Worm (Caenorhabditis elegans) whole organism, L4/young adult: ENCODE data around the gene R02F11.12.

Experiments
- W03F9.2 ChIP-seq: fragments of 150-350 bp; optimal IDR thresholded peaks from 2 replicates; lab custom pipeline; 2014; ENCODE audit warnings: missing biosample characterization, missing genetic modification characterization
- dao-5 ChIP-seq: sonication (generic microtip); optimal IDR thresholded peaks from 2 replicates; lab custom pipeline; 2016; ENCODE audit warnings: missing genotype, missing genetic modification characterization, moderate library complexity, missing compliant biosample characterization
- him-1 ChIP-seq: sonication (generic microtip); optimal IDR thresholded peaks from 2 replicates; lab custom pipeline; 2016; ENCODE audit warnings: missing genotype, missing genetic modification reagents, missing genetic modification characterization, missing compliant biosample characterization

Gene R02F11.12

ce11 chrV:4775140-4775539, 15.3 kb upstream of the R02F11.12 start:
- TF ChIP-seq W03F9.2 (no peak), him-1 (no peak), dao-5 (tag; lab: Kevin White, UChicago) (no peak)

DNA sequence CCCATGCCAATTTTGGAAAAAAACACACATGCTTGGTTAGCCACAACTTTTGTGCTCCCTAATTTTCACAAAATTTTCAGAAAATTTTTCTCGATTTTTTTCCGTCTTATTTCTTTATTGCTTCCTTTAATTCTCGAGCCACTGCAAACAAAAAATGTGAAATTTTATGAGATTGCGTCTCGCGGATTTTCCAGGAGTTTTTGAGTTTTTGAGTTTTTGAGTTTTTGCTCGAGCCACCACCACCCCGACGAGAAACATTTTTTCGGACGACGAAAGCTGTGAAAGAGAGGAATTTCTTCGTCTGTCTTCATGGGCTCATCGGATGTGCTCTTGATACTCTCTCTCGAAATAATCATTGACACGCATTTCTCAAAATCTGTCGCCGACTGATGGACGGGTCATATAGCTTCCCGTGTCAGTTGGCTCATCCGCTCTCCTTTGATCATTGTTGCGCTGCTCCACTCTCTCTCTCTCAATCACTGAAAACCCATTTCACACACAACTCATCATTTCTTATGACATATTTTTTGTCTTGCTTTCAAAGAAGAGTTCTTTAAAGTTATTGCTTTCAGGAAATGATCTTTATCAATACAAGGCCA, 13.0 kb upstream of the R02F11.12 start, which contains the start of gene C18G1.1:
C18G1.1 (plus strand) TSS at position 573 of the 599 bp plus-strand sequence.
- no peak for TF ChIP-seq W03F9.2
- no peak for TF ChIP-seq him-1
- TF ChIP-seq dao-5 (tag; lab: Kevin White, UChicago) = no peak

DNA sequence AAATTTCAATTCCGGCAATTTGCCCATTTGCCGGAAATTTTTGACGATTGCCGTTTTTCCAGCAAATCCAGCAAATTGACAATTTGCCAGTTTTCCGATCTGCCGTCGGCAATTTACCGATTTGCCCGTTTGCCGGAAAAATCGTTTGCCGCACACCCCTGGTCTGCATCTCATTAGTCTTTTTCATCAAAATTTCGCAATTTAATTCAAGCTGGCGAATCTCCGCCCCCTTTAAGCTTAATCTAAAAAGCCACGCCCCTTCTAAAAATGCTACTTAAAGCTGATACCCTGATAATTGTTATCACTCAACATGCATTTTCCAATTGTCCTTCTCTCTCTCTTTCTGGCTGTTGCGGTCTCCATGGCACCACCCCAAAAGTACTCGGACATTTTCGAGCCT, 7.2 kb upstream of the R02F11.12 start, which contains the start of gene Y60C6A.1:
Y60C6A.1 (plus strand) TSS at position 301 of the 400 bp plus-strand sequence.
- TF ChIP-seq W03F9.2 = no peak
- no peak for TF ChIP-seq dao-5 (tag; lab: Kevin White, UChicago)
- no peak for TF ChIP-seq him-1

- TF ChIP-seq W03F9.2 (no peak), dao-5 (tag; lab: Kevin White, UChicago) (no peak), him-1 (no peak)
These were observed 5.1 kb upstream of the R02F11.12 start, which contains the start of the genes Y60C6A.2 and Y60C6A.3 for ce11 chrV:4785333-4785852. Gene Y60C6A.2 (minus strand): TSS chrV:4785433. Gene Y60C6A.3 (plus strand): TSS chrV:4785802.

DNA sequence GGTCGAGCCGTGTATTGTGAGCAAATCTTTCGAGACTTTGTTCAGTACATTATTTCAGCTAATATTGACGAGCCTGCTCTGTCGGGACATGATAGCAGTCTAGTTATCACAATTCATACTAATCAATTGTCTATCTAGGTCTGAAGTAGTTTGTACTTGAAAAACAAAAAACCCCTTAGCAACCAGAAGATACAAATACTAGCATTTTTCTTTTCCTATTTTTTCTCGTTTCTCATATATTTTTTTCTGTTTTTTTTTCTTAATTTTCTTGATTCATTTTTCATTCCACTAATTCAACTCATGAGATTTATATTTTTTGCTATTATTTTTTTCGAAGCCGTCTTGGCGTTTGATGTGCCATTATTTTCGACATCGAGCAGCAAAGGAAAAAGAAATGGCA, 3.3 kb upstream of the R02F11.12 start, which contains the start of gene R02F11.9:
R02F11.9 (plus strand) TSS at position 301 of the 400 bp plus-strand sequence.
- no peak for TF ChIP-seq W03F9.2
- no peak for TF ChIP-seq him-1
- TF ChIP-seq dao-5 (tag; lab: Kevin White, UChicago) = no peak

- no peak for TF ChIP-seq dao-5 (tag; lab: Kevin White, UChicago)
- no peak for TF ChIP-seq W03F9.2
- no peak for TF ChIP-seq him-1
These were observed 2.6 kb upstream of the R02F11.12 start for ce11 chrV:4787836-4788235.

DNA sequence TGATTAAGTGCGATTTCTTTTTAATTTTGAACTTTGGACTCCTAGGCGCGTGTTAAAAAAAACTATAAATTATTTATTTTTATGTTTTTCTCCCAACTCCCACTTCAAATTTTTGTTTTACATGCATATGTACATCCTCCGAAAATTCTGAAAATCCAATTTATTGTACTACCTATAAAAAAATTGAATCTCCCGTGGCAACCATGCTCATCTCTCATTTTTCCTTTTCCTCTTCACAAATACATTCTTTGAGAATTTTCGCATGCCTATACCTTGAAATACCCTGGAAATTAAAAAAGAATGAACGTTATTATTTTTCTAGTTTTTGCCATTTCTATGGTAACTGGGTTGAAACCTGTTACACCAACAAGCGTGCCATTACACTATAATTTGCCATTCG, 1.6 kb upstream of the R02F11.12 start, which contains the start of gene R02F11.10:
R02F11.10 (plus strand) TSS at position 301 of the 400 bp plus-strand sequence.
- TF ChIP-seq dao-5 (tag; lab: Kevin White, UChicago) = no peak
- TF ChIP-seq W03F9.2 = no peak
- TF ChIP-seq him-1 = no peak

- TF ChIP-seq him-1 = no peak
- no peak for TF ChIP-seq dao-5 (tag; lab: Kevin White, UChicago)
- no peak for TF ChIP-seq W03F9.2
These were observed 1.1 kb downstream of the R02F11.12 start, which contains the start of gene R02F11.11 for ce11 chrV:4791569-4791968. Gene R02F11.11 (plus strand): TSS chrV:4791869.

DNA sequence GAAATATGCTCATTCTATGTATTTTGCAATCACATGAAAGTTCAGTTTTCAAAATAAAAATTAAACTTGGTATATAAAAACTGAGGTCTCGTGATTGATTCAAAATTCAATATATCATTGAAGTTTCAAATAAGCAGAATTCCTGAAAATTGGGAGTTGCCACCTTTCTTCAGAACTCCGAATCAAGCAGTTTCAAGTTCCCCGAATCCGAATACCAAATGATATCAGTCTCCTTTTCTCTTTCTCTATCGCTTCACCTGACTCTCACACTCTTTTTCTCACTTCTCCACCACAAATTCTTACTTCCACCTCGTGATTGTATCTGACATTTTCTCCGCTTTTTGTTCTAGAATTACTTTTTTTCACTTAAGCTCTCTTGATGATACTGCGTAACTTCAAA, 3.8 kb downstream of the R02F11.12 start, which contains the start of gene R02F11.2:
R02F11.2 (plus strand) TSS at position 292 of the 400 bp plus-strand sequence.
- TF ChIP-seq him-1 (no peak), W03F9.2 (no peak), dao-5 (tag; lab: Kevin White, UChicago) (no peak)

ce11 chrV:4800794-4801193, 10.3 kb downstream of the R02F11.12 start, which contains the start of gene R02F11.1:
Gene R02F11.1 (plus strand): TSS chrV:4801094.
- TF ChIP-seq him-1 (no peak), W03F9.2 (no peak), dao-5 (tag; lab: Kevin White, UChicago) (no peak)

ce11 chrV:4801943-4802342, 11.5 kb downstream of the R02F11.12 start:
- TF ChIP-seq him-1 (no peak), dao-5 (tag; lab: Kevin White, UChicago) (no peak), W03F9.2 (no peak)

- TF ChIP-seq dao-5 (tag; lab: Kevin White, UChicago) = no peak
- TF ChIP-seq him-1 = no peak
- no peak for TF ChIP-seq W03F9.2
These were observed 15.4 kb downstream of the R02F11.12 start, which contains the start of gene R02F11.3 for ce11 chrV:4805847-4806246. Gene R02F11.3 (minus strand): TSS chrV:4805947.

- TF ChIP-seq W03F9.2 (no peak), him-1 (no peak), dao-5 (tag; lab: Kevin White, UChicago) (no peak)
These were observed 16.4 kb downstream of the R02F11.12 start for ce11 chrV:4806859-4807258.

DNA sequence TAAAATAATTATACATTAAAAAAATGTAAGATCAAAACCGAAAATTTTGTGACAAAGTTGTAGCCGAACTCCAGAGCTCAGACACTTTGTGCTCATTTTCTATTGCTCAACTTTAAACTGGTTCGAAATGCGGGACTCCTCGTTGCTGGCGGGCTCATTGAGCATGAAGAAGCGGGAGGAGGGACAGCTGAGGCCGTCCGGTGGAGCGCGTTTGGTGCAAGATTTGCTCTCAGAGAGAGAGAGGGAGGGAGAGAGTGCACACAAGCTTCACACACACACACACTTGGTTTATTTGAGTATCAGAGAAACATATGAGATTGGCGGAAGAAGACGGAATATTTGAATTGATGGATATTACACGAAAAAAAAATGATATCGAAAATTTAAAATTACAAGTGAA, 20.2 kb downstream of the R02F11.12 start:
- TF ChIP-seq dao-5 (tag; lab: Kevin White, UChicago) (no peak), him-1 (no peak), W03F9.2 (no peak)

DNA sequence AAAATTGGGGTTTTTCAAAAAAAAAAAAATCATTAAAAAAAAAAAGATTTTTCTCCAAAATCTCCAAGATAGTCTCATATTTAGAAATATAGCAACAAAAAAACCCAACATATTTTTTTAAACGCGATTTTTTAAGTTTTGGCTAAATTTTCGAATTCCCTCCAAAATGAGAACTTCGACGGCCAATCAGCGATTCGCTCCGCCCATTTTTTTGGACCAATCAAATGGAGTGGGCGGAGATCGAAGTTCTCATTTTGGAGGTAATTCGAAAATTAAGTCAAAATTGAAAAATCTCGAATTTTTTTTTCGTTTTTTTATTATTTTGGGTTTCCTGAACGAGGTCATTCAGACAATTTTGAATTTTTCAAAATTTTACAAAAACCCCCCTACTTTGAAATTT, 23.4 kb downstream of the R02F11.12 start:
- no peak for TF ChIP-seq him-1
- no peak for TF ChIP-seq W03F9.2
- TF ChIP-seq dao-5 (tag; lab: Kevin White, UChicago) = no peak
